Worm (Caenorhabditis elegans): Measurements from ENCODE around the gene M163.7.

M163.7 gene

DNA sequence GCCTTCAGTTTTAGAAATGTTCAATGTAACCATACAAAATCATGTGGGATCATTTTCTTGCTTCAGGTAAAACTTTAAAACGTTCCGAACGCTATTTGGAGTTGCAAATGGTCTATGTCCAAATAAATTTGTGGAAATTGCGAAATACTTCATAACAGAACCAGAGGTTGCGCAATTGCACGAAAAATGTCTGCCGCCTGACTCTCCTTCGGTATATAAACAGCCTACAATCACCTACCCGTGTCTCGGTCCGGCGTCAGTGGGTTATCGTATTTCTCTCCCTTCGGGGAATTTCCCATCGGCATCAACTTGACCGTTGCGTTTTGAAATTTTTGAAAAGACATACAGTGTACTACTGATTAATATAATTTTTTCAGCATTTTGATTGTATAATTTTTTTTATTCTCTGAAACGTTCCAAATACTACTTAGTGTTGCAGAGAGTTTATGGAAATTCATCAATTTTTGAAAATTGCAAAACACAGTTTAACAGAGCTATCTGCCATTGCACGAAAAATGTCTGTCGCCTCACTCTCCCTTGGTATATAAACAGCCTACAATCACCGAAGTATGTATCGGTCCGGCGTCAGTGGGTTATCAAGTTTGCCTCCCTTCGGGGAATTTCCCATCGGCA, 12.1 kb downstream of the M163.7 start (continued):
- TF ChIP-seq attf-5 (GFP tag; optimal IDR thresholded peaks at IDR 0.05), result peak; percentile 40
- no peak for TF ChIP-seq B0019.2 (GFP tag; conservative IDR thresholded peaks at IDR 0.05)
- TF ChIP-seq pha-4 (tag; optimal IDR thresholded peaks at IDR 0.05), result peak; percentile 6
- no peak for TF ChIP-seq mel-28 (tag; optimal IDR thresholded peaks at IDR 0.05; ENCODE audit: borderline replicate concordance)
- peak; percentile 60; the same call in 1 of the 2 replicates for TF ChIP-seq Y56A3A.18 (GFP tag; IDR thresholded peaks at IDR 0.05)
- TF ChIP-seq ztf-28 (GFP tag; IDR thresholded peaks at IDR 0.05), result no peak
- peak; percentile 99 for TF ChIP-seq cebp-1 (GFP tag; IDR thresholded peaks at IDR 0.05)
- peak; percentile 100 for TF ChIP-seq cebp-1 (tag; optimal IDR thresholded peaks at IDR 0.05)
- TF ChIP-seq tbp1 (GFP tag; optimal IDR thresholded peaks at IDR 0.05), result peak; percentile 76
- TF ChIP-seq F22D6.2 (tag; optimal IDR thresholded peaks at IDR 0.05), result peak; percentile 59
- peak; percentile 94 for TF ChIP-seq ZK185.1 (tag; optimal IDR thresholded peaks at IDR 0.05; ENCODE audit: poor library complexity, severe bottlenecking)
- peak; percentile 65 for TF ChIP-seq rpc-1 (optimal IDR thresholded peaks at IDR 0.05)
- peak; percentile 55 for TF ChIP-seq rpc-1 (tag; optimal IDR thresholded peaks at IDR 0.05)
- TF ChIP-seq snpc-4 (GFP tag; optimal IDR thresholded peaks at IDR 0.05), result peak; percentile 89
- TF ChIP-seq snpc-4 (tag; optimal IDR thresholded peaks at IDR 0.05), result peak; percentile 97 to 100 (median 99)
- 0 out of 2 replicates have a peak, but pooled peaks have one; percentile 15 for TF ChIP-seq rcor-1 (GFP tag; IDR thresholded peaks at IDR 0.05)
- TF ChIP-seq B0261.1 (tag; optimal IDR thresholded peaks at IDR 0.05), result peak; percentile 67
- no peak for TF ChIP-seq let-526 (GFP tag; IDR thresholded peaks at IDR 0.05)
- peak; percentile 14 for TF ChIP-seq nhr-80 (tag; optimal IDR thresholded peaks at IDR 0.05)
- TF ChIP-seq cebp-2 (GFP tag; IDR thresholded peaks at IDR 0.05), result peak; percentile 69; the same call in 1 of the 2 replicates

DNA sequence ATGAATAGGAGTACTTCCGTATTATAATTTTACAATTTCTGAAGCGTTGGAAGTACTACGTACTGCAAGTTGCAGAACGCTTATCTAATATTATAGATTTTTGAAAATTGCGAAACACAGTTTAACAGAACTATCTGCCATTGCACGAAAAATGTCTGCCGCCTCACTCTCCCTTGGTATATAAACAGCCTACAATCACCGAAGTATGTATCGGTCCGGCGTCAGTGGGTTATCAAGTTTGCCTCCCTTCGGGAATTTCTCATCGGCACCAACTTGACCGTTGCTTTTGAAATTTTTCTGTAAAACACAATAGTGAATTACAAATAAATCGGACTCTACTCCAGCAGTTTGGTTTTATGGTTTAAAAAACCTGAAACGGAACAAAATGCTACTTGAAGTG, 12.7 kb downstream of the M163.7 start:
- TF ChIP-seq ceh-58 (GFP tag; IDR thresholded peaks at IDR 0.05), result no peak
- TF ChIP-seq dpff-1 (tag; optimal IDR thresholded peaks at IDR 0.05), result no peak
- TF ChIP-seq B0261.1 (tag; optimal IDR thresholded peaks at IDR 0.05), result peak; percentile 51
- TF ChIP-seq ZK185.1 (tag; optimal IDR thresholded peaks at IDR 0.05; ENCODE audit: poor library complexity, severe bottlenecking), result peak; percentile 38
- no peak for TF ChIP-seq mxl-1 (tag; optimal IDR thresholded peaks at IDR 0.05)
- TF ChIP-seq egl-44 (GFP tag; IDR thresholded peaks at IDR 0.05), result peak; percentile 9; the same call in 1 of the 2 replicates
- 0 out of 2 replicates have a peak, but pooled peaks have one; percentile 17 for TF ChIP-seq pbrm-1 (GFP tag; IDR thresholded peaks at IDR 0.05)
- peak; percentile 43 for TF ChIP-seq ztf-26 (tag; optimal IDR thresholded peaks at IDR 0.05)
- 0 out of 2 replicates have a peak, but pooled peaks have one; percentile 64 for TF ChIP-seq madf-3 (GFP tag; IDR thresholded peaks at IDR 0.05)
- peak; percentile 49 for TF ChIP-seq lin-40 (tag; optimal IDR thresholded peaks at IDR 0.05)
- no peak for TF ChIP-seq ztf-28 (GFP tag; IDR thresholded peaks at IDR 0.05)
- TF ChIP-seq cebp-1 (GFP tag; IDR thresholded peaks at IDR 0.05), result peak; percentile 71; the same call in 1 of the 2 replicates
- TF ChIP-seq cebp-1 (tag; optimal IDR thresholded peaks at IDR 0.05), result peak; percentile 83
- TF ChIP-seq F33H1.4 (GFP tag; IDR thresholded peaks at IDR 0.05), result no peak
- peak; percentile 53 for TF ChIP-seq tbp1 (GFP tag; optimal IDR thresholded peaks at IDR 0.05)
- TF ChIP-seq F22D6.2 (tag; optimal IDR thresholded peaks at IDR 0.05), result no peak
- TF ChIP-seq Y67H2A.10 (GFP tag; conservative IDR thresholded peaks at IDR 0.05), result no peak
- peak; percentile 22; the same call in 1 of the 2 replicates for TF ChIP-seq hmg-1.2 (GFP tag; IDR thresholded peaks at IDR 0.05)
- TF ChIP-seq F39B2.1 (GFP tag; IDR thresholded peaks at IDR 0.05), result no peak
- TF ChIP-seq Y53F4B.3 (GFP tag; IDR thresholded peaks at IDR 0.05), result no peak
- peak; percentile 25 for TF ChIP-seq nhr-179 (tag; optimal IDR thresholded peaks at IDR 0.05)
- TF ChIP-seq nfya-1 (tag; optimal IDR thresholded peaks at IDR 0.05; ENCODE audit: borderline replicate concordance, insufficient read depth), result no peak
- no peak for TF ChIP-seq rcor-1 (GFP tag; IDR thresholded peaks at IDR 0.05)
- TF ChIP-seq nfyb-1 (GFP tag; IDR thresholded peaks at IDR 0.05), result peak; percentile 61; the same call in 1 of the 2 replicates
- TF ChIP-seq somi-1 (GFP tag; optimal IDR thresholded peaks at IDR 0.05), result no peak
- no peak for TF ChIP-seq akir-1 (GFP tag; optimal IDR thresholded peaks at IDR 0.05)
- peak; percentile 15; the same call in 1 of the 2 replicates for TF ChIP-seq mcd-1 (GFP tag; IDR thresholded peaks at IDR 0.05)
- peak; percentile 45; the same call in 1 of the 2 replicates for TF ChIP-seq lin-26 (GFP tag; IDR thresholded peaks at IDR 0.05)
- peak; percentile 56; the same call in 1 of the 2 replicates for TF ChIP-seq Y56A3A.18 (GFP tag; IDR thresholded peaks at IDR 0.05)
- peak in 1 of 2 experiments; percentile 35 for TF ChIP-seq let-607 (tag; optimal IDR thresholded peaks at IDR 0.05)
- TF ChIP-seq rpc-1 (optimal IDR thresholded peaks at IDR 0.05), result peak; percentile 49
- peak; percentile 33 for TF ChIP-seq rpc-1 (tag; optimal IDR thresholded peaks at IDR 0.05)
- TF ChIP-seq snpc-4 (GFP tag; optimal IDR thresholded peaks at IDR 0.05), result peak; percentile 56
- peak; percentile 90 to 98 (median 96) for TF ChIP-seq snpc-4 (tag; optimal IDR thresholded peaks at IDR 0.05)
- TF ChIP-seq ekl-4 (GFP tag; IDR thresholded peaks at IDR 0.05), result no peak
